Worm (Caenorhabditis elegans): ENCODE results near the gene xbp-1.

xbp-1 gene

ce11 chrIII:4168665-4169064 lies 24.9 kb upstream of the xbp-1 start, which contains the start of gene ccdc-55:
Gene ccdc-55 (minus strand): TSS chrIII:4168765.
- TF ChIP-seq odd-2 (tag; optimal IDR thresholded peaks at IDR 0.05), result no peak
- no peak for TF ChIP-seq pqm-1 (tag; optimal IDR thresholded peaks at IDR 0.05)
- TF ChIP-seq rnt-1 (tag; optimal IDR thresholded peaks at IDR 0.05), result no peak
- no peak for TF ChIP-seq sox-2 (GFP tag; IDR thresholded peaks at IDR 0.05)
- TF ChIP-seq ceh-22 (tag; optimal IDR thresholded peaks at IDR 0.05), result no peak
- no peak for TF ChIP-seq pha-4 (tag; optimal IDR thresholded peaks at IDR 0.05)
- no peak for TF ChIP-seq ref-2 (tag; optimal IDR thresholded peaks at IDR 0.05)
- TF ChIP-seq ceh-2 (tag; optimal IDR thresholded peaks at IDR 0.05), result no peak
- TF ChIP-seq ceh-48 (tag; optimal IDR thresholded peaks at IDR 0.05), result no peak
- TF ChIP-seq eyg-1 (tag; optimal IDR thresholded peaks at IDR 0.05), result no peak
- TF ChIP-seq nhr-11 (tag; optimal IDR thresholded peaks at IDR 0.05), result no peak
- TF ChIP-seq ceh-9 (tag; optimal IDR thresholded peaks at IDR 0.05), result no peak
- no peak for TF ChIP-seq nhr-232 (tag; optimal IDR thresholded peaks at IDR 0.05)
- TF ChIP-seq tbx-7 (tag; optimal IDR thresholded peaks at IDR 0.05), result no peak
- no peak for TF ChIP-seq pat-9 (tag; optimal IDR thresholded peaks at IDR 0.05)
- no peak for TF ChIP-seq ztf-16 (tag; optimal IDR thresholded peaks at IDR 0.05)

ce11 chrIII:4170903-4171377 lies 22.7 kb upstream of the xbp-1 start, which contains the start of the genes rnf-121 and C16C10.4:
Gene rnf-121 (minus strand): TSS chrIII:4170953.
Gene C16C10.4 (plus strand): TSS chrIII:4171336.
- TF ChIP-seq elt-2 (tag; optimal IDR thresholded peaks at IDR 0.05) (peak; percentile 97), ceh-2 (tag; optimal IDR thresholded peaks at IDR 0.05) (peak; percentile 92), madf-2 (tag; optimal IDR thresholded peaks at IDR 0.05) (peak; percentile 89), hlh-8 (tag; optimal IDR thresholded peaks at IDR 0.05) (peak; percentile 94), nhr-232 (tag; optimal IDR thresholded peaks at IDR 0.05) (peak; percentile 83), dmd-4 (tag; optimal IDR thresholded peaks at IDR 0.05; ENCODE audit: borderline replicate concordance) (peak; percentile 77), sox-2 (GFP tag; IDR thresholded peaks at IDR 0.05) (0 out of 2 replicates have a peak, but pooled peaks have one; percentile 29), pag-3 (tag; optimal IDR thresholded peaks at IDR 0.05; ENCODE audit: borderline replicate concordance) (peak; percentile 37), unc-86 (tag; optimal IDR thresholded peaks at IDR 0.05) (peak; percentile 93), rnt-1 (tag; optimal IDR thresholded peaks at IDR 0.05) (peak; percentile 93), ref-2 (tag; optimal IDR thresholded peaks at IDR 0.05) (peak; percentile 94), sdc-2 (tag; optimal IDR thresholded peaks at IDR 0.05) (peak; percentile 82), fkh-6 (tag; optimal IDR thresholded peaks at IDR 0.05) (peak; percentile 89), Y22D7AL.16 (tag; optimal IDR thresholded peaks at IDR 0.05) (peak; percentile 83), ama-1 (optimal IDR thresholded peaks at IDR 0.05) (no peak), gmeb-2 (tag; optimal IDR thresholded peaks at IDR 0.05) (peak; percentile 88), npax-4 (tag; optimal IDR thresholded peaks at IDR 0.05) (peak; percentile 82), ztf-16 (tag; optimal IDR thresholded peaks at IDR 0.05) (peak; percentile 88), pha-2 (tag; optimal IDR thresholded peaks at IDR 0.05) (peak; percentile 92), hlh-30 (tag; optimal IDR thresholded peaks at IDR 0.05; ENCODE audit: insufficient read depth) (peak; percentile 23), syd-9 (tag; optimal IDR thresholded peaks at IDR 0.05) (peak; percentile 92), hlh-13 (GFP tag; optimal IDR thresholded peaks at IDR 0.05) (peak; percentile 71), unc-42 (tag; optimal IDR thresholded peaks at IDR 0.05) (peak; percentile 38), tbx-7 (tag; optimal IDR thresholded peaks at IDR 0.05) (peak; percentile 59), ahr-1 (tag; optimal IDR thresholded peaks at IDR 0.05) (peak; percentile 89), eyg-1 (tag; optimal IDR thresholded peaks at IDR 0.05) (peak; percentile 85), C08G9.2 (tag; optimal IDR thresholded peaks at IDR 0.05) (peak; percentile 91), pqm-1 (tag; optimal IDR thresholded peaks at IDR 0.05) (peak; percentile 51), nhr-11 (tag; optimal IDR thresholded peaks at IDR 0.05) (no peak), fax-1 (tag; optimal IDR thresholded peaks at IDR 0.05) (peak; percentile 94), ceh-19 (GFP tag; optimal IDR thresholded peaks at IDR 0.05) (peak; percentile 92), ceh-34 (tag; optimal IDR thresholded peaks at IDR 0.05) (peak; percentile 91), K02D7.2 (tag; optimal IDR thresholded peaks at IDR 0.05) (peak; percentile 93), F13H6.1 (tag; optimal IDR thresholded peaks at IDR 0.05) (peak; percentile 84), ets-4 (tag; optimal IDR thresholded peaks at IDR 0.05) (peak; percentile 69), dve-1 (tag; optimal IDR thresholded peaks at IDR 0.05) (peak; percentile 65), elt-4 (tag; optimal IDR thresholded peaks at IDR 0.05) (no peak), ceh-45 (GFP tag; IDR thresholded peaks at IDR 0.05) (peak; percentile 81; the same call in 1 of the 2 replicates), sox-4 (tag; optimal IDR thresholded peaks at IDR 0.05) (peak; percentile 91), odd-2 (tag; optimal IDR thresholded peaks at IDR 0.05) (peak; percentile 87), zip-5 (tag; optimal IDR thresholded peaks at IDR 0.05) (peak; percentile 85), pha-4 (tag; optimal IDR thresholded peaks at IDR 0.05) (no peak), ceh-14 (tag; optimal IDR thresholded peaks at IDR 0.05) (peak; percentile 95), C38D4.7 (GFP tag; optimal IDR thresholded peaks at IDR 0.05) (peak; percentile 90), ceh-9 (tag; optimal IDR thresholded peaks at IDR 0.05) (no peak), hlh-15 (tag; optimal IDR thresholded peaks at IDR 0.05) (peak; percentile 94)
